Worm (Caenorhabditis elegans) whole organism, young adult: ENCODE measurements around the gene W06A7.2.

Experiments
- B0336.3 ChIP-seq: fragments of 200-800 bp; sonication (Bioruptor generic); IDR thresholded peaks from 2 replicates; pipeline ENCODE4 v1.3.6; 2022; ENCODE audit warnings: missing genetic modification characterization, missing compliant biosample characterization
- C06A6.2 ChIP-seq: fragments of 200-800 bp; sonication (Bioruptor generic); conservative IDR thresholded peaks from 2 replicates; pipeline ENCODE4 v1.3.6; 2022; ENCODE audit warnings: missing genetic modification characterization, missing compliant biosample characterization
- F23B12.7 ChIP-seq: sonication (generic microtip); optimal IDR thresholded peaks from 2 replicates; lab custom pipeline; 2017; ENCODE audit warnings: missing genetic modification characterization, mild to moderate bottlenecking, missing compliant biosample characterization, antibody characterized with exemption, moderate library complexity; ENCODE audit not compliant: insufficient read depth
- F33H1.4 ChIP-seq: fragments of 200-800 bp; sonication (Bioruptor generic); IDR thresholded peaks from 2 replicates; pipeline ENCODE4 v1.3.6; 2022; ENCODE audit warnings: missing genetic modification reagents, missing genetic modification characterization, missing compliant biosample characterization
- F39B2.1 ChIP-seq: fragments of 200-800 bp; sonication (Bioruptor generic); IDR thresholded peaks from 2 replicates; pipeline ENCODE4 v1.3.6; 2022; ENCODE audit warnings: missing genetic modification reagents, missing genetic modification characterization, missing compliant biosample characterization
- F55B11.4 ChIP-seq: sonication (generic microtip); optimal IDR thresholded peaks from 2 replicates; lab custom pipeline; 2016; ENCODE audit warnings: missing compliant biosample characterization, missing genetic modification characterization, borderline replicate concordance; ENCODE audit not compliant: insufficient read depth
- K11D2.4 ChIP-seq: fragments of 200-800 bp; sonication (Bioruptor generic); IDR thresholded peaks from 2 replicates; pipeline ENCODE4 v1.3.6; 2022; ENCODE audit warnings: missing genetic modification reagents, missing genetic modification characterization, missing compliant biosample characterization
- T07F8.4 ChIP-seq: sonication (generic microtip); optimal IDR thresholded peaks from 2 replicates; lab custom pipeline; 2016; ENCODE audit warnings: mild to moderate bottlenecking, missing genetic modification characterization, moderate library complexity, missing compliant biosample characterization
- ama-1 ChIP-seq, 3 experiments: fragments of 150-350 bp in 1 of 3; sonication (generic microtip) in 2 of 3; optimal IDR thresholded peaks; 2 replicates each; lab custom pipeline; 2014 to 2018; ENCODE audit warnings: missing biosample characterization in 2 of 3, missing genetic modification characterization in 2 of 3, missing genetic modification reagents in 2 of 3
- atf-7 ChIP-seq: sonication (generic microtip); optimal IDR thresholded peaks from 2 replicates; lab custom pipeline; 2017; ENCODE audit warnings: mild to moderate bottlenecking, missing genetic modification characterization, missing compliant biosample characterization
- attf-5 ChIP-seq: fragments of 200-800 bp; sonication (Bioruptor generic); optimal IDR thresholded peaks from 2 replicates; lab custom pipeline; 2018; ENCODE audit warnings: mild to moderate bottlenecking, missing genetic modification characterization, missing compliant biosample characterization
- cebp-1 ChIP-seq, 2 experiments: fragments of 200-800 bp in 1 of 2; sonication (Bioruptor generic) in 1 of 2; sonication (generic microtip) in 1 of 2; IDR thresholded peaks in 1 of 2; optimal IDR thresholded peaks in 1 of 2; 2 replicates each; pipeline versions ENCODE4 v1.3.6 to Lab custom; 2017 to 2022; ENCODE audit warnings: missing compliant biosample characterization in 2 of 2, missing genetic modification characterization in 2 of 2, mild to moderate bottlenecking in 1 of 2, missing genetic modification reagents in 1 of 2, moderate library complexity in 1 of 2
- chd-7 ChIP-seq: sonication (generic microtip); optimal IDR thresholded peaks from 2 replicates; lab custom pipeline; 2016; ENCODE audit warnings: mild to moderate bottlenecking, missing genetic modification characterization, moderate library complexity, missing compliant biosample characterization
- dox-1 ChIP-seq: fragments of 200-800 bp; sonication (Bioruptor generic); IDR thresholded peaks from 2 replicates; pipeline ENCODE4 v1.3.6; 2022; ENCODE audit warnings: missing genetic modification reagents, missing genetic modification characterization, missing compliant biosample characterization
- ekl-4 ChIP-seq: fragments of 200-800 bp; sonication (Bioruptor generic); IDR thresholded peaks from 2 replicates; pipeline ENCODE4 v1.3.6; 2022; ENCODE audit warnings: missing genetic modification reagents, missing genetic modification characterization, missing compliant biosample characterization
- ets-4 ChIP-seq: fragments of 200-800 bp; sonication (Bioruptor generic); optimal IDR thresholded peaks from 2 replicates; lab custom pipeline; 2018; ENCODE audit warnings: mild to moderate bottlenecking, missing genetic modification characterization, missing compliant biosample characterization
- hmg-1.2 ChIP-seq: fragments of 200-800 bp; sonication (Bioruptor generic); IDR thresholded peaks from 2 replicates; pipeline ENCODE4 v1.3.6; 2022; ENCODE audit warnings: missing genetic modification reagents, missing genetic modification characterization, missing compliant biosample characterization
- hsf-1 ChIP-seq: fragments of 200-800 bp; sonication (Bioruptor generic); IDR thresholded peaks from 2 replicates; pipeline ENCODE4 v1.3.6; 2022; ENCODE audit warnings: missing genetic modification reagents, missing genetic modification characterization, missing compliant biosample characterization
- let-526 ChIP-seq: fragments of 200-800 bp; sonication (Bioruptor generic); IDR thresholded peaks from 2 replicates; pipeline ENCODE4 v1.3.6; 2022; ENCODE audit warnings: missing genetic modification reagents, missing genetic modification characterization, missing compliant biosample characterization
- let-607 ChIP-seq, 2 experiments: fragments of 200-800 bp in 1 of 2; sonication (Bioruptor generic) in 1 of 2; sonication (generic microtip) in 1 of 2; optimal IDR thresholded peaks; 2 replicates each; lab custom pipeline; 2016 to 2018; ENCODE audit warnings: mild to moderate bottlenecking in 2 of 2, missing compliant biosample characterization in 2 of 2, missing genetic modification characterization in 2 of 2, moderate library complexity in 2 of 2, missing genotype in 1 of 2
- lin-26 ChIP-seq: fragments of 200-800 bp; sonication (Bioruptor generic); IDR thresholded peaks from 2 replicates; pipeline ENCODE4 v1.3.6; 2022; ENCODE audit warnings: missing genetic modification reagents, missing genetic modification characterization, missing compliant biosample characterization
- lin-40 ChIP-seq: sonication (generic microtip); optimal IDR thresholded peaks from 2 replicates; lab custom pipeline; 2016; ENCODE audit warnings: missing genetic modification characterization, mild to moderate bottlenecking, missing compliant biosample characterization, missing genotype, missing genetic modification reagents
- lin-54 ChIP-seq: fragments of 200-800 bp; sonication (Bioruptor generic); optimal IDR thresholded peaks from 2 replicates; lab custom pipeline; 2018; ENCODE audit warnings: mild to moderate bottlenecking, missing genetic modification characterization, missing compliant biosample characterization
- mcd-1 ChIP-seq: fragments of 200-800 bp; sonication (Bioruptor generic); IDR thresholded peaks from 2 replicates; pipeline ENCODE4 v1.3.6; 2022; ENCODE audit warnings: missing genetic modification reagents, missing genetic modification characterization, missing compliant biosample characterization
- nfyb-1 ChIP-seq: fragments of 200-800 bp; sonication (Bioruptor generic); IDR thresholded peaks from 2 replicates; pipeline ENCODE4 v1.3.6; 2022; ENCODE audit warnings: missing genetic modification reagents, missing genetic modification characterization, missing compliant biosample characterization
- nhr-80 ChIP-seq: sonication (generic microtip); optimal IDR thresholded peaks from 2 replicates; lab custom pipeline; 2016; ENCODE audit warnings: missing genetic modification characterization, missing compliant biosample characterization
- nhr-90 ChIP-seq: sonication (generic microtip); optimal IDR thresholded peaks from 2 replicates; lab custom pipeline; 2016; ENCODE audit warnings: missing genotype, mild to moderate bottlenecking, missing genetic modification characterization, missing compliant biosample characterization
- pha-4 ChIP-seq: fragments of 150-350 bp; sonication (generic microtip); optimal IDR thresholded peaks from 2 replicates; lab custom pipeline; 2014; ENCODE audit warnings: missing biosample characterization, missing genetic modification reagents, missing genetic modification characterization
- repo-1 ChIP-seq: sonication (generic microtip); optimal IDR thresholded peaks from 2 replicates; lab custom pipeline; 2017; ENCODE audit warnings: mild to moderate bottlenecking, missing genetic modification characterization, missing compliant biosample characterization
- sea-2 ChIP-seq: fragments of 200-800 bp; sonication (Bioruptor generic); IDR thresholded peaks from 2 replicates; pipeline ENCODE4 v1.3.6; 2022; ENCODE audit warnings: missing genetic modification characterization, missing compliant biosample characterization
- snpc-3.4 ChIP-seq: sonication (generic microtip); optimal IDR thresholded peaks from 2 replicates; lab custom pipeline; 2017; ENCODE audit warnings: missing genetic modification characterization, mild to moderate bottlenecking, missing compliant biosample characterization, antibody characterized with exemption, moderate library complexity, missing genotype, missing genetic modification reagents
- snpc-4 ChIP-seq, 5 experiments: fragments of 150-350 bp in 1 of 5; sonication (generic microtip) in 4 of 5; optimal IDR thresholded peaks; 2 replicates each; lab custom pipeline; 2014 to 2018; ENCODE audit warnings: missing genetic modification characterization in 5 of 5, missing biosample characterization in 3 of 5, antibody characterized with exemption in 2 of 5, mild to moderate bottlenecking in 2 of 5, missing compliant biosample characterization in 2 of 5, missing genotype in 2 of 5, moderate library complexity in 2 of 5, missing genetic modification reagents in 1 of 5
- tbp1 ChIP-seq: fragments of 200-800 bp; sonication (Bioruptor generic); optimal IDR thresholded peaks from 2 replicates; lab custom pipeline; 2018; ENCODE audit warnings: mild to moderate bottlenecking, missing genetic modification characterization, missing compliant biosample characterization
- xnd-1 ChIP-seq: sonication (generic microtip); optimal IDR thresholded peaks from 2 replicates; lab custom pipeline; 2016; ENCODE audit warnings: missing genotype, missing genetic modification reagents, missing genetic modification characterization, missing compliant biosample characterization
- ztf-3 ChIP-seq: fragments of 200-800 bp; sonication (Bioruptor generic); optimal IDR thresholded peaks from 2 replicates; lab custom pipeline; 2018; ENCODE audit warnings: mild to moderate bottlenecking, missing genetic modification characterization, missing compliant biosample characterization

Gene W06A7.2

ce11 chrV:14850530-14850929 is 28.9 kb downstream of the W06A7.2 start:
- peak; percentile 49; the same call in 1 of the 2 replicates for TF ChIP-seq nfyb-1 (GFP tag; lab: Robert Waterston, UW)
- peak; percentile 82; the same call in 1 of the 2 replicates for TF ChIP-seq hsf-1 (GFP tag; lab: Robert Waterston, UW)
- TF ChIP-seq let-607 (tag; optimal IDR thresholded peaks at IDR 0.05; lab: Kevin White, UChicago), result peak; percentile 14 to 49
- TF ChIP-seq cebp-1 (GFP tag; IDR thresholded peaks at IDR 0.05; lab: Robert Waterston, UW), result peak; percentile 48; the same call in 1 of the 2 replicates
- peak; percentile 78 for TF ChIP-seq cebp-1 (tag; optimal IDR thresholded peaks at IDR 0.05; lab: Kevin White, UChicago)
- no peak for TF ChIP-seq attf-5 (GFP tag; lab: Kevin White, UChicago)
- TF ChIP-seq lin-54, result peak; percentile 5
- peak; percentile 72 for TF ChIP-seq nhr-80 (tag; lab: Kevin White, UChicago)
- peak; percentile 82 for TF ChIP-seq pha-4
- peak; percentile 37 for TF ChIP-seq nhr-90 (tag; lab: Kevin White, UChicago)
- TF ChIP-seq dox-1, result peak; percentile 67
- TF ChIP-seq snpc-4 (GFP tag; optimal IDR thresholded peaks at IDR 0.05; lab: Kevin White, UChicago), result no peak
- TF ChIP-seq snpc-4 (tag; optimal IDR thresholded peaks at IDR 0.05; lab: Kevin White, UChicago), result peak in 1 of 4 experiments; percentile 20
- TF ChIP-seq mcd-1 (GFP tag; lab: Robert Waterston, UW), result 0 out of 2 replicates have a peak, but pooled peaks have one; percentile 24
- peak; percentile 11 for TF ChIP-seq ztf-3 (GFP tag; lab: Kevin White, UChicago)
- TF ChIP-seq chd-7 (tag; lab: Kevin White, UChicago), result peak; percentile 56
- 0 out of 2 replicates have a peak, but pooled peaks have one; percentile 19 for TF ChIP-seq F39B2.1 (GFP tag; lab: Robert Waterston, UW)
- TF ChIP-seq T07F8.4 (tag; lab: Kevin White, UChicago), result no peak
- no peak for TF ChIP-seq C06A6.2 (GFP tag; lab: Robert Waterston, UW)
- TF ChIP-seq ekl-4 (GFP tag; lab: Robert Waterston, UW), result peak; percentile 61; the same call in 1 of the 2 replicates
- TF ChIP-seq xnd-1 (tag; lab: Kevin White, UChicago), result no peak
- peak; percentile 39 for TF ChIP-seq tbp1 (GFP tag; lab: Kevin White, UChicago)
- peak; percentile 48; the same call in 1 of the 2 replicates for TF ChIP-seq let-526 (GFP tag; lab: Robert Waterston, UW)
- no peak for TF ChIP-seq F23B12.7 (tag; lab: Kevin White, UChicago)
- TF ChIP-seq ets-4, result peak; percentile 62
- peak; percentile 76 for TF ChIP-seq atf-7 (tag; lab: Kevin White, UChicago)
- TF ChIP-seq K11D2.4 (GFP tag; lab: Robert Waterston, UW), result no peak
- no peak for TF ChIP-seq lin-40
- 0 out of 2 replicates have a peak, but pooled peaks have one; percentile 20 for TF ChIP-seq B0336.3 (GFP tag; lab: Robert Waterston, UW)
- TF ChIP-seq, all 124 proteins: peak for 20

DNA sequence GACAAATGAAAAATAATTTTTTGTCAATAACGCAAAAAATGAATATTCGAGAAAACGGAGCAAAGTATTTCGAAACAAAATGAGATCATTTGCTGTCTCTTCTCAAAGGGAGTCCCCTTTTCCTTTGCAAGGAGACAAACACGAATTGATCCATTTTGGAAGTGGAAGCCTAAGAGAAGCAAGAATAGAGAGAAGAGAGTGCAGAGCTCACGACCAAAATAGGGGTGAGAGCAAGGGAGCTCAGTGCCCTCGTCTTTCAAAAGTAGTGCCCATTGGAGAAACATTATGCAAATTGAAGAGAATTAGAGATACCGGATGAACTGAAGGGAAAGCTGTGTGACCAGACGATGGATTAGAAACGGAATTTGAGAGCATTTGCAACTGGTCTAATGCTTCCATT is 29.6 kb downstream of the W06A7.2 start:
- TF ChIP-seq F55B11.4, result no peak
- TF ChIP-seq sea-2 (GFP tag; lab: Robert Waterston, UW), result no peak
- no peak for TF ChIP-seq dox-1
- TF ChIP-seq F33H1.4 (GFP tag; lab: Robert Waterston, UW), result no peak
- TF ChIP-seq repo-1 (tag; lab: Kevin White, UChicago), result no peak
- peak; percentile 52; the same call in 1 of the 2 replicates for TF ChIP-seq hmg-1.2 (GFP tag; lab: Robert Waterston, UW)
- TF ChIP-seq chd-7 (tag; lab: Kevin White, UChicago), result peak; percentile 19
- TF ChIP-seq lin-26 (GFP tag; lab: Robert Waterston, UW), result no peak
- no peak for TF ChIP-seq snpc-3.4
- TF ChIP-seq ama-1 (optimal IDR thresholded peaks at IDR 0.05; lab: Kevin White, UChicago), result peak; percentile 24
- TF ChIP-seq ama-1 (GFP tag; optimal IDR thresholded peaks at IDR 0.05; lab: Kevin White, UChicago), result no peak
- TF ChIP-seq cebp-1 (GFP tag; IDR thresholded peaks at IDR 0.05; lab: Robert Waterston, UW), result no peak
- TF ChIP-seq cebp-1 (tag; optimal IDR thresholded peaks at IDR 0.05; lab: Kevin White, UChicago), result peak; percentile 44
